Worm (Caenorhabditis elegans) whole organism, mixed stage, embryonic: ENCODE data around the gene Y113G7A.14.

Experiments
- blmp-1 ChIP-seq: fragments of 150-350 bp; optimal IDR thresholded peaks from 2 replicates; lab custom pipeline; 2014; ENCODE audit warnings: missing biosample characterization, missing genetic modification characterization
- ceh-83 ChIP-seq: fragments of 200-800 bp; sonication (Bioruptor generic); optimal IDR thresholded peaks from 2 replicates; lab custom pipeline; 2018; ENCODE audit warnings: mild to moderate bottlenecking, missing genetic modification characterization, missing compliant biosample characterization
- cnd-1 ChIP-seq: fragments of 200-800 bp; sonication (Bioruptor generic); optimal IDR thresholded peaks from 2 replicates; lab custom pipeline; 2018; ENCODE audit warnings: mild to moderate bottlenecking, missing genetic modification characterization, missing compliant biosample characterization
- elt-1 ChIP-seq: sonication (generic microtip); optimal IDR thresholded peaks from 2 replicates; lab custom pipeline; 2017; ENCODE audit warnings: missing genetic modification characterization, mild to moderate bottlenecking, missing compliant biosample characterization, antibody characterized with exemption, moderate library complexity, borderline replicate concordance; ENCODE audit not compliant: insufficient read depth
- flh-1 ChIP-seq: fragments of 200-800 bp; sonication (Bioruptor generic); optimal IDR thresholded peaks from 2 replicates; lab custom pipeline; 2018; ENCODE audit warnings: mild to moderate bottlenecking, missing genetic modification characterization, moderate library complexity, missing compliant biosample characterization
- lin-13 ChIP-seq: fragments of 150-350 bp; optimal IDR thresholded peaks from 2 replicates; lab custom pipeline; 2014; ENCODE audit warnings: missing biosample characterization, missing genetic modification characterization
- lsy-2 ChIP-seq: fragments of 150-350 bp; optimal IDR thresholded peaks from 2 replicates; lab custom pipeline; 2014; ENCODE audit warnings: missing biosample characterization, missing genetic modification characterization
- nhr-12 ChIP-seq: fragments of 150-350 bp; optimal IDR thresholded peaks from 2 replicates; lab custom pipeline; 2014; ENCODE audit warnings: missing biosample characterization, missing genetic modification characterization
- pha-4 ChIP-seq: fragments of 150-350 bp; optimal IDR thresholded peaks from 2 replicates; lab custom pipeline; 2018; ENCODE audit warnings: missing biosample characterization, missing genetic modification reagents, missing genetic modification characterization
- sptf-1 ChIP-seq: sonication (generic microtip); optimal IDR thresholded peaks from 2 replicates; lab custom pipeline; 2017; ENCODE audit warnings: mild to moderate bottlenecking, missing genetic modification characterization, moderate library complexity, missing compliant biosample characterization

DNA sequence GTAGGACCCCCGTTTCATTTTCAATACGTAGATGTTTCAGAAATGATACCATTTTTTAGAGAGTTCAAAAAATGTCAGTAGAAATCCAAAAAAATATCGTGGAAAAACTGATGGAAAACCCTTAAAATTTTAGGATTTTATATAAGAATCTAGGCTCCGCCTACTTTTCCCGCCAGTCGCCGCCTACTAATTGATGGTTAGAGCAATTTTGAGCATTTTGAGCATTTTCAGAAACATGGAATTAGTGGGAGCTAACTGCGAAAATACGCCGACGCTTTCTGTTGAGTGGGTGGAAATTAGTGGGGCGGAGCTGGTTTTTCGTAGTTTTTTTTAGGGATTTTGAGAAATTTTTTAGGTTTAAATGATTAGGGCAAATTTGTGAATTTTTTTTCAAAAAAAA lies 5.1 kb downstream of the Y113G7A.14 start, which contains the start of gene ssu-1:
- no peak for TF ChIP-seq sptf-1 (tag; lab: Kevin White, UChicago)
- TF ChIP-seq pha-4 (tag; lab: Kevin White, UChicago) = no peak
- TF ChIP-seq flh-1 (GFP tag; lab: Kevin White, UChicago) = no peak
- TF ChIP-seq lin-13 (tag; lab: Kevin White, UChicago) = no peak
- no peak for TF ChIP-seq cnd-1 (tag; lab: Kevin White, UChicago)
- no peak for TF ChIP-seq elt-1 (tag; lab: Kevin White, UChicago)
- no peak for TF ChIP-seq nhr-12
- TF ChIP-seq blmp-1 (tag; lab: Kevin White, UChicago) = no peak
- TF ChIP-seq lsy-2 = no peak
- TF ChIP-seq ceh-83 = no peak
